Worm (Caenorhabditis elegans): Measurements from ENCODE around the gene F08F1.4.

ce11 chrX:8426160-8426712, 13.0 kb downstream of the F08F1.4 start:
- no peak for TF ChIP-seq fos-1 (tag; optimal IDR thresholded peaks at IDR 0.05)
- TF ChIP-seq blmp-1 (tag; optimal IDR thresholded peaks at IDR 0.05; ENCODE audit: insufficient read depth), result no peak
- TF ChIP-seq lsy-2 (tag; optimal IDR thresholded peaks at IDR 0.05), result no peak
- TF ChIP-seq nhr-237 (tag; optimal IDR thresholded peaks at IDR 0.05), result no peak
- TF ChIP-seq unc-39 (tag; optimal IDR thresholded peaks at IDR 0.05), result no peak
- no peak for TF ChIP-seq egl-27 (tag; optimal IDR thresholded peaks at IDR 0.05)
- TF ChIP-seq unc-55 (GFP tag; optimal IDR thresholded peaks at IDR 0.05), result no peak

Measured in whole organism, L2 larva.